Worm (Caenorhabditis elegans): Measurements from ENCODE around the gene F25G6.1.

F25G6.1 gene

DNA sequence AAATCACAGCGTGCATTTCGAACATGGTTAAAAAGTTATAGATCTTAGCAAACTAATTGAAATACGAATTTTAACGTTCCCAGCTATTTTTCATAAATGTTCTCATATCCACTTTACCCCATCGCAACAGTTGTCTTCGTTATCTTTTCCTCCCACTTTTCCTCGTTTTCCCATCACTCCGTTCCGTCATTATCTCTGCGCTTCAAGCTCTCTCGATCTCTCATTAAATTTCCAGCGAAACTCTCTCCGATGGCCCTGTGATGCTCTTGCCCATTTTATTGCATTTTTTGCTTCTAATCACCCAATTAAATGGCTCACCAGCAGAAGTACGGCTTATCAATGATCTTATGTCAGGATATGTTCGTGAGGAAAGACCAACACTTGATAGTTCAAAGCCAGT is 22.4 kb upstream of the F25G6.1 start, which contains the start of gene acr-15:
acr-15 (plus strand) TSS at position 236 of the 400 bp plus-strand sequence.
- TF ChIP-seq unc-62 (GFP tag; optimal IDR thresholded peaks at IDR 0.05 in 1 of 2) (no peak), unc-62 (tag; optimal IDR thresholded peaks at IDR 0.05) (no peak), nhr-11 (tag; optimal IDR thresholded peaks at IDR 0.05) (peak; percentile 14)

DNA sequence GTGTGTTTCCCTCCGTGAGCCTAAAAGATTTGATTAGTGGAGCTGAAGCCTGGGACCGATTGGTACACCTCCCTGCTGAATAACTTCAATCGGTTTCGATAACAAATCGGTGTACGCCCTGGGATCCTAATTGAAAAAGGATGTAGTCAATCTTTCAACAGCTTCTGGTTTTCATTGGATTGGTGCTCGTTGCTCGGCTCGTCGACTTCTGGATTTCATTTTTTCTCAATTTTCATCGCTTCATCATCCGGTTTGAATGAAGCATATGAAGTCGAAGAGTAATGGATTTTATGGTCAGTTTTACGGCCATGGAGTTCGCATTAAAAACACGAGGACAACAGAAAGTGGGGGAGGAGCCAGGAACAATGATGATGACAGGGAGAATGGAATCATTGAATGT is 18.9 kb upstream of the F25G6.1 start:
- TF ChIP-seq aly-2 (tag; optimal IDR thresholded peaks at IDR 0.05), result no peak
- TF ChIP-seq madf-5 (GFP tag; IDR thresholded peaks at IDR 0.05), result no peak
- no peak for TF ChIP-seq Y5F2A.4 (GFP tag; optimal IDR thresholded peaks at IDR 0.05)
- no peak for TF ChIP-seq egl-27 (tag; optimal IDR thresholded peaks at IDR 0.05)
- no peak for TF ChIP-seq spr-3 (GFP tag; optimal IDR thresholded peaks at IDR 0.05)
- no peak for TF ChIP-seq lin-39 (tag; optimal IDR thresholded peaks at IDR 0.05)
- no peak for TF ChIP-seq lin-1 (GFP tag; IDR thresholded peaks at IDR 0.05)
- no peak for TF ChIP-seq F44E2.7 (GFP tag; IDR thresholded peaks at IDR 0.05)
- TF ChIP-seq Y105C5A.15 (GFP tag; IDR thresholded peaks at IDR 0.05), result no peak
- no peak for TF ChIP-seq ceh-20 (GFP tag; IDR thresholded peaks at IDR 0.05)
- no peak for TF ChIP-seq mdl-1 (tag; optimal IDR thresholded peaks at IDR 0.05)
- no peak for TF ChIP-seq nhr-102 (tag; optimal IDR thresholded peaks at IDR 0.05)
- no peak for TF ChIP-seq lin-15B (tag; optimal IDR thresholded peaks at IDR 0.05)
- TF ChIP-seq ceh-44 (GFP tag; IDR thresholded peaks at IDR 0.05), result no peak

DNA sequence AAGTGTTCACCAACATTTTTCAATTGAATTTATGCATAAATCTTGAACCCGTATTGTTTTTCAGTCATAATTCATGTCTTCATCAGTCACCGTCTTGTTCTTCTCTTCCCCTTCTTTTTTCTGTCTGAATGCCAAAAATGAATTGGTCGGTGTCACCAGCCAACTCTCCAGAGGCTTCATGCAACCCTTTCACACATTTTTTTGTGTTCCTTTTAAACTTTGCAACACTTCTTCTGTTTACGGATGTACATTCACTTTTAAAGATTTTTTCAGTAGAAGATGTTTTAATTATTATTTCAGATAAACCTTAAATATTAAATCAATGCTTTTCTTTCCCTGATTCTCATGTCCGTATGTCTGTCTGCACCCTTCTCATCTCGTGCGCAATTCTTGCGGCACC is 13.9 kb upstream of the F25G6.1 start, which contains the start of gene acr-16:
acr-16 (plus strand) TSS at position 301 of the 400 bp plus-strand sequence.
- TF ChIP-seq madf-9 (GFP tag; conservative IDR thresholded peaks at IDR 0.05) (no peak), lin-15B (tag; optimal IDR thresholded peaks at IDR 0.05) (no peak), pha-4 (GFP tag; IDR thresholded peaks at IDR 0.05) (no peak), pha-4 (tag; optimal IDR thresholded peaks at IDR 0.05) (no peak), lim-7 (GFP tag; IDR thresholded peaks at IDR 0.05) (no peak)

DNA sequence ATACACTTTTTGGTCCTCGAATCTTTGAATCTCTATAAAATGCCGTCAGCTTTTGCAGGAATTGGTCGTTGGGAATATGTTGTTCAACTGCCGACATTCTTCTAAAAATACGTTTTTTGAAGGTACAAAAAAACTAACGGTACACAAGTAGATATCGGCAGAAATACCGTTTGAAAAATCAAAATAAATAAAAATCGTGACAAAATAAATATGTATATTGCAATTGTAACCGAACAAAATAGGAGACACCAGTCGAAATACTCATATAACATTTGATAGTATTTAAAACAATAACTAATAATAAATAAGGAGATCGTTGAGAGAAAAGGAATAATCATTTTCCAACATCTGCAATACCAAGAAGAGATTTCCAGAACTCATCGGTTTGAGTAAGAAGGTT is 9.8 kb upstream of the F25G6.1 start, which contains the start of gene F25G6.8:
F25G6.8 (minus strand) TSS at position 101 of the 400 bp plus-strand sequence.
- TF ChIP-seq lin-38 (GFP tag; IDR thresholded peaks at IDR 0.05) (peak; percentile 5; the same call in 1 of the 2 replicates), unc-130 (GFP tag; optimal IDR thresholded peaks at IDR 0.05) (no peak), lsy-2 (tag; optimal IDR thresholded peaks at IDR 0.05) (no peak)

DNA sequence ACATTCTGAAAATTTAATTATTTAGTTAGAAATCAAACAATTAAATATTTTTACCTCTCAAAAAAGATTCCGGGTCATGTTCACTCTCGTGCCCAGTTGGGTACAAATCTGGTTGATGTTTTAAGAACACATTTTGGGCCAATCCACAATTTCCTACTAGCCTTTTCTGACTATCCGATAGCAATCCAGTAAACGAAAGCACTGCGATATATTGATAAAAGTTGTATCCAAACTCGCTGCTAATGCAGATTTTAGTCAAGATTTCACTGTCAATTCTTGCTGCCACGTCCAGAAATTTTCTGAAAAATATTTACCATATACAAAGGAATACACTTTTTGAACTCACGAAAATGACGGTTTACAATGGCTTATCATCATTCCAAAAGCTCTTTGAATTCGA is 5.7 kb upstream of the F25G6.1 start:
- no peak for TF ChIP-seq mxl-2 (GFP tag; conservative IDR thresholded peaks at IDR 0.05)
- TF ChIP-seq unc-62 (GFP tag; optimal IDR thresholded peaks at IDR 0.05 in 1 of 2), result peak in 1 of 2 experiments; percentile 91
- TF ChIP-seq unc-62 (tag; optimal IDR thresholded peaks at IDR 0.05), result no peak

DNA sequence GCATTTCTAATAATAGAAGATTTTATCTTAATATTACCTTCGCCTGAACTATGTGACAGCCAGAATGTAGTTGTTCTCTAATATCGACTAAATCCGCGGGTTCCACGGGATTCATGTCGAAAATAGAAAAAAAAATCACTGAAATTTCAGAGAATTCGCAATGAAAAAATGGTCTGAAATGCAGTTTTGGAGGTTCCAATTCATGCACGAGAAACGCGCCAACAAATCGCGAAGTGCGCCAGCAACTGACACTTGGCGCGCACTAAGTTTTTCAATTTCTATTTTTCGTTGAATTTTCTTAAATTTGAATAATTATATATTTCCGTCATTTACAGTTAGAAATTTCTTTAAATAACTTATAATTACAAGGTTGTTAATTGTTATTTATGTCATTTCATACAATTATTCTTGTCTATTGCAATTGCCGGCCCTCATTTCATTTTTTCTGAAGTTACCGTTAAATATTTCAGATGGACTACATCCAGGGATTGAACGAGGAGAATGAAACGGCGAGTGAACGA is 5.0 kb upstream of the F25G6.1 start, which contains the start of the genes F25G6.9 and symk-1:
F25G6.9 (minus strand) TSS at position 160 of the 521 bp plus-strand sequence.
symk-1 (plus strand) TSS at position 471 of the 521 bp plus-strand sequence.
- TF ChIP-seq lsy-2 (tag; optimal IDR thresholded peaks at IDR 0.05) (no peak), F49E8.2 (tag; optimal IDR thresholded peaks at IDR 0.05; ENCODE audit: borderline replicate concordance) (peak; percentile 6), mxl-3 (GFP tag; optimal IDR thresholded peaks at IDR 0.05) (no peak), ama-1 (optimal IDR thresholded peaks at IDR 0.05) (no peak), nhr-77 (tag; optimal IDR thresholded peaks at IDR 0.05) (no peak), spr-1 (tag; optimal IDR thresholded peaks at IDR 0.05) (no peak), sdz-12 (GFP tag; optimal IDR thresholded peaks at IDR 0.05) (no peak), lin-13 (GFP tag; optimal IDR thresholded peaks at IDR 0.05) (no peak), hlh-11 (tag; optimal IDR thresholded peaks at IDR 0.05) (peak; percentile 51), php-3 (GFP tag; IDR thresholded peaks at IDR 0.05) (no peak), mes-2 (tag; optimal IDR thresholded peaks at IDR 0.05; ENCODE audit: poor library complexity, severe bottlenecking) (peak; percentile 67), lin-1 (GFP tag; IDR thresholded peaks at IDR 0.05) (no peak), zfp-2 (tag; optimal IDR thresholded peaks at IDR 0.05) (no peak), ceh-44 (GFP tag; IDR thresholded peaks at IDR 0.05) (no peak), nhr-102 (tag; optimal IDR thresholded peaks at IDR 0.05) (peak; percentile 60), mdt-29 (GFP tag; IDR thresholded peaks at IDR 0.05) (no peak), dmd-9 (GFP tag; IDR thresholded peaks at IDR 0.05) (no peak), dpl-1 (GFP tag; optimal IDR thresholded peaks at IDR 0.05) (peak; percentile 63), hlh-30 (tag; optimal IDR thresholded peaks at IDR 0.05; ENCODE audit: insufficient read depth) (no peak), aha-1 (tag) (no peak), nhr-25 (tag; optimal IDR thresholded peaks at IDR 0.05; ENCODE audit: borderline replicate concordance, insufficient read depth) (no peak)
